Worm (Caenorhabditis elegans): ENCODE measurements around the gene tex-2.

The tex-2 gene

DNA sequence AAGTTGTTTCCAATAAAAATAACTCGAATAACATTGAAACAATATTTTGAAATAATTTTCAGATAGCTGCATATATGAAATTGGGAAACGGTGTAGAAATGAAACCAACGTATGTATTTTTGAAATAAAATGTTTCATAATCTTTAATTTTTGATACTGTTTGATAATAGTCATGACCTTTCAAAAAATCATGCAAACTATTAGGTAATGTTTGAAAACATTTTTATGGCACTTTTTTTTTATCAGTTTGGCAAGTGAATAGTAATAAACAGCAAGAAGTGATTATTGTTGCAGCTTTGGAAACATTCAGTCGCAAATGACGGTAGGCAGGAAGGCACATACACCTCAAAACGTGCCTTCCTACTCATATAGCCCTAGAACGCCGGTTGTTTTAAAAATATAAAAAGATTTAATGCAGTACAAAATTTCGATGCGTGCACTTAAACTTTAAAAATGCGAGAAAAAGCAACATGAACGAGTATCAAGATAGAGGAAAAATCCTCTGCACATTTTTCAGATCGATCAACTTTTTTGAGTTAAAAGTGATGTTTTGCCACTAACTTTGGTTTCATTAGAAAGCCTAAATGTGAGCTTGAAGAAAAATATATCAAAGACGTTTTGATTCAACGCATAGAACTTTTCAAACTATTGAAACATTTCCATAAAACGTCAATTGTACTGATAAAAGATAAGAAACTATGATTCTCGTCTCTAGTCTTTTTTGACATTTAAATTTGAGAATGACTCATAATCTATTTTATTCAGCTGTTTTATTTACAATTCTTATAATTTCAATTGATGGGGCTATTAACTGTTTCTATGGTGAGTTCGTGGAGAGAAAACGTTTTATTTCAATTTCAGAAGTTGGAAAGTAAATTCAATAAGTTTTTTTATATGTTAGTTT is 7.8 kb downstream of the tex-2 start, which contains the start of gene F55C12.19:
F55C12.19 (plus strand) TSS at position 735 of the 904 bp plus-strand sequence.
- TF ChIP-seq fos-1 (tag; optimal IDR thresholded peaks at IDR 0.05), result peak; percentile 89
- no peak for TF ChIP-seq nhr-25 (tag; optimal IDR thresholded peaks at IDR 0.05)
- no peak for TF ChIP-seq ztf-4 (tag; optimal IDR thresholded peaks at IDR 0.05)
- TF ChIP-seq ztf-11 (tag; optimal IDR thresholded peaks at IDR 0.05), result no peak
- TF ChIP-seq nhr-77 (tag; optimal IDR thresholded peaks at IDR 0.05), result no peak
- no peak for TF ChIP-seq nhr-21 (tag; optimal IDR thresholded peaks at IDR 0.05)
- no peak for TF ChIP-seq lin-11 (tag; optimal IDR thresholded peaks at IDR 0.05)
- no peak for TF ChIP-seq snpc-4 (tag; optimal IDR thresholded peaks at IDR 0.05)
- TF ChIP-seq mdl-1 (tag; optimal IDR thresholded peaks at IDR 0.05), result no peak

DNA sequence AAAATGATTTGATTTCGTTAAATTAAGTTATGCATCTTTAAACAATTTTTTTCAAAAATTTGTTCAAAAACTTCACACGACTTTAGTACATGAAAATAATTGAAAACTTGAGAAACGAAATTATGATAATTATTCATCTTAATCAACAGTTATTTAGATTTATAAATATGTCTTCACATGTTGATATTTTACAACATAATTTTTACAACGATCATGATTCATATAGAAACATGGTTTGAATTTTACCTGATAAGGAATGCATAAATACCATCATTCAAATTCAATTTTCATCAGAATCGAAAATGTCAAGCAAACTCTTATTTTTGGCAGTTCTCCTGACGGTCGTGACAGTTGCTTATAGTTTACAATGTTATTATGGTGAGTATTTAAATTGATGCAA is 9.5 kb downstream of the tex-2 start, which contains the start of gene tag-234:
tag-234 (plus strand) TSS at position 301 of the 400 bp plus-strand sequence.
- no peak for TF ChIP-seq elt-1 (tag; optimal IDR thresholded peaks at IDR 0.05)
- peak; percentile 50 for TF ChIP-seq fos-1 (tag; optimal IDR thresholded peaks at IDR 0.05)
- no peak for TF ChIP-seq nhr-6 (tag; optimal IDR thresholded peaks at IDR 0.05)
- no peak for TF ChIP-seq lin-13 (GFP tag; optimal IDR thresholded peaks at IDR 0.05)
- no peak for TF ChIP-seq sma-3 (GFP tag; optimal IDR thresholded peaks at IDR 0.05)

DNA sequence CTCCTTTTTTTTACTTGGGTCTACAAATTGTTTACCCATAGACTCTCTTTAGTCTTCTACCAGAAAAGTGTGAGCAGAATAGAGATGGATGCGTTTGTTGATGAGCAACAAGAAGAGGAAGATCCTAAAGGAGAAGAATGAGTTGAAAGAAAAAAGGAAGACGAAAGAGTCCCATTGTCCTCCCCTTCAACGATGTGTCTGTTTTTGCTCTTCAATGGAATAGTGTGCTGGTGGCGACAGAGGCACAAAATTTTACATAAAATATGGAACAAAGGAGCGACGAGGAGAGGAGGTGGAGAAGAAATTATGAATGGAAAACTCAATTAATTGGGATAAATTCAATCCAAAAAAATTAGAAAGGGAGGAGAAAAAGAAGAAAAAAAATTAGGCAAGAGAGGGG is 12.8 kb downstream of the tex-2 start:
- TF ChIP-seq skn-1 (tag; optimal IDR thresholded peaks at IDR 0.05), result no peak

- no peak for TF ChIP-seq nhr-77 (tag; optimal IDR thresholded peaks at IDR 0.05)
Observed at ce11 chrII:5858322-5858721, 15.1 kb downstream of the tex-2 start, which contains the start of gene F55C12.4. TSS of gene F55C12.4 (minus strand) at chrII:5858422.

- TF ChIP-seq C34F6.9 (tag; optimal IDR thresholded peaks at IDR 0.05) (no peak), lin-13 (GFP tag; optimal IDR thresholded peaks at IDR 0.05) (no peak), alr-1 (tag; optimal IDR thresholded peaks at IDR 0.05) (no peak), snpc-4 (tag; optimal IDR thresholded peaks at IDR 0.05) (no peak), nhr-10 (tag; optimal IDR thresholded peaks at IDR 0.05) (no peak), sma-3 (GFP tag; optimal IDR thresholded peaks at IDR 0.05) (no peak), ceh-82 (tag; optimal IDR thresholded peaks at IDR 0.05) (no peak), peb-1 (tag; optimal IDR thresholded peaks at IDR 0.05) (no peak), nhr-11 (tag; optimal IDR thresholded peaks at IDR 0.05) (no peak), blmp-1 (tag; optimal IDR thresholded peaks at IDR 0.05; ENCODE audit: insufficient read depth) (no peak)
Observed at ce11 chrII:5854122-5854521, 19.3 kb downstream of the tex-2 start, which contains the start of gene H41C03.1. TSS of gene H41C03.1 (plus strand) at chrII:5854422.

ce11 chrII:5853261-5853660 is 20.2 kb downstream of the tex-2 start:
- TF ChIP-seq mbf-1 (tag; optimal IDR thresholded peaks at IDR 0.05), result no peak
- no peak for TF ChIP-seq mdl-1 (tag; optimal IDR thresholded peaks at IDR 0.05)
- peak; percentile 60 for TF ChIP-seq nhr-21 (tag; optimal IDR thresholded peaks at IDR 0.05)
- TF ChIP-seq sma-3 (GFP tag; optimal IDR thresholded peaks at IDR 0.05), result peak; percentile 16
- TF ChIP-seq peb-1 (tag; optimal IDR thresholded peaks at IDR 0.05), result no peak
- no peak for TF ChIP-seq elt-3 (tag; optimal IDR thresholded peaks at IDR 0.05)
- peak; percentile 30 for TF ChIP-seq egl-27 (tag; optimal IDR thresholded peaks at IDR 0.05)
- peak; percentile 28 for TF ChIP-seq blmp-1 (tag; optimal IDR thresholded peaks at IDR 0.05; ENCODE audit: insufficient read depth)
- TF ChIP-seq sma-9 (GFP tag; optimal IDR thresholded peaks at IDR 0.05), result peak; percentile 18
- no peak for TF ChIP-seq sma-9 (tag; optimal IDR thresholded peaks at IDR 0.05)
- TF ChIP-seq nhr-6 (tag; optimal IDR thresholded peaks at IDR 0.05), result no peak

- TF ChIP-seq elt-3 (tag; optimal IDR thresholded peaks at IDR 0.05) (no peak), nhr-23 (tag; optimal IDR thresholded peaks at IDR 0.05) (no peak), nhr-129 (tag; optimal IDR thresholded peaks at IDR 0.05) (no peak), crh-2 (tag; optimal IDR thresholded peaks at IDR 0.05) (no peak), unc-55 (GFP tag; optimal IDR thresholded peaks at IDR 0.05) (no peak), unc-39 (tag; optimal IDR thresholded peaks at IDR 0.05) (no peak), skn-1 (tag; optimal IDR thresholded peaks at IDR 0.05) (no peak), mab-5 (tag; optimal IDR thresholded peaks at IDR 0.05) (no peak), ceh-16 (tag; optimal IDR thresholded peaks at IDR 0.05) (no peak), nhr-25 (tag; optimal IDR thresholded peaks at IDR 0.05) (no peak)
Observed at ce11 chrII:5852007-5852406, 21.4 kb downstream of the tex-2 start, which contains the start of gene H41C03.2. TSS of gene H41C03.2 (minus strand) at chrII:5852107.

Measured in whole organism, L2 larva.